Fruit fly (Drosophila melanogaster): Measurements from ENCODE around the gene I-2.

The I-2 gene

DNA sequence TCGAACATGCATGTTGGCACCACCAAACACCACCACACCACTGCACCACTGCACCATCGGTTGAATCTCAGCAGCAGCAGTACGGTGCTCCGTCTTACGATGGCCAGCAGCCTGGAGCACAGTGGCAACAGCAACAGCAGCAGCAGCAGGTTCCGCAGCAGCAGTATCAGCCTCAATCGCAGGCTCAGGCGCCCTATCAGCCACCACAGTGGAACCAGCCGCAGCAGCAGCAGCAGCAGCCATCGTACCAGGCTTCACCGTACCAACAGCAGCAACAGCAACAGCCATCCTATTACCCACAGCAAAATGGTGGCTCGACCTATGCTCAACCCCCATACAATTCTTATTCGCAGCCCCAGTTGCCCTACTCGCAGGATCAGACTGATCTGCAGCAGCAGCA, 4.5 kb downstream of the I-2 start:
- TF ChIP-seq Ets98B (GFP tag; IDR thresholded peaks at IDR 0.05) (no peak), CG9948 (tag; optimal IDR thresholded peaks at IDR 0.05) (no peak), fd96Ca (GFP tag; IDR thresholded peaks at IDR 0.05) (no peak), CG14655 (GFP tag; optimal IDR thresholded peaks at IDR 0.05) (no peak), CG17806 (tag; optimal IDR thresholded peaks at IDR 0.05) (no peak), rn (GFP tag; IDR thresholded peaks at IDR 0.05) (no peak), CG12605 (GFP tag; IDR thresholded peaks at IDR 0.05) (no peak), CG15710 (tag; optimal IDR thresholded peaks at IDR 0.05) (no peak)

DNA sequence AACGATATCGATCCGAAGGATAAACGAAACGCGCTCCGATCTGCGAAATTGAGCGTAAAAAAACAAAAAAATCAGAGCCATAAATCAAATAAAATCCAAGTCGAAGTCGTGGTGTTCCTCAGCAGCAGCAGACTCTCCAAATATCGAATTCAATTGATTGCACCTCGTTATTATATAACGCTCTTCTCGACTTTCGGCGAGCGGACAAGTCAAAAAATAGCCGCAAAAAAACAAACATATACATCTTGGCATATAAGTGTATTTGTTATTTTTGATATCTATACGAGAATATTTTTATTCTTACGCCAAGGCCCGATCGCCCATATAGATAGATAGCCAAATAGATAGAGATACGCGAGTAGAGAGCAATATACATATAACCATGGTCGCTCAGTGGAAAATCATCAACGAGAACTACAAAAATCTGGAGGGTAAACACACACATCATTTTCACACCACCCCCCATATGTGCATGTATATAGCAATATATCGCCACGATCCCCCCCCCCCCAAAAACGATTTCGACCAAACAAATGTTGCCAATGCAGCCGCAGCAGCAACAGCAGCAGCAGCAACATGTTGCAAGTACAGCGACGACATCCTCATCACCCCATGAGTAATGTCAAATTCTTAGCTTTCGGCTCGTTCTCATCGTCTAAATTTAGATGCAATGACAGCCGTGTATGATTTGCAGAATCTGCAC, 6.8 kb downstream of the I-2 start:
- no peak for TF ChIP-seq CG17806 (tag; optimal IDR thresholded peaks at IDR 0.05)

DNA sequence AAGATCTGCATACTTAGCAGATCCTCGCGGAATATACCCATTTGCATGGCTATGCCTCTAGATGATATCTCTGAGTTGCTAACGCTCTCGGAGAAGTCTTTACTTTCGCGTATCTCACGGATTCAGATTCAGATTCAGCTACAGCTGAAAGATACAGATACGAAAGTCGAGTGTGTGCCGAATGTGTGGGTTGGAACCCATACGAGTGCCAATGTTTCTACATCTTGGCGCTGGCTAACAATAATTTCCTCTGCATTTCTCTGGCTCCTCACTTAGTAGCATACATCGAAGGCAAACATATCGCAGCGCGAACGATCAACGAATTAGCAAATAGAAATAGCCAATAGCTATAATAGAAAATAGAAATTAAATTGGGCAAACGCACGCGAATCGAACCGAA, 7.5 kb downstream of the I-2 start:
- TF ChIP-seq CG34367 (tag; optimal IDR thresholded peaks at IDR 0.05) (no peak), CG14655 (GFP tag; optimal IDR thresholded peaks at IDR 0.05) (no peak), CG17806 (tag; optimal IDR thresholded peaks at IDR 0.05) (no peak), Pif1A (GFP tag; optimal IDR thresholded peaks at IDR 0.05) (no peak), Ets98B (GFP tag; IDR thresholded peaks at IDR 0.05) (no peak), CG12605 (GFP tag; IDR thresholded peaks at IDR 0.05) (no peak), CG8159 (tag; optimal IDR thresholded peaks at IDR 0.05) (no peak), D1 (tag; optimal IDR thresholded peaks at IDR 0.05) (no peak), gl (tag; optimal IDR thresholded peaks at IDR 0.05) (no peak), EcR (GFP tag; optimal IDR thresholded peaks at IDR 0.05) (no peak)

DNA sequence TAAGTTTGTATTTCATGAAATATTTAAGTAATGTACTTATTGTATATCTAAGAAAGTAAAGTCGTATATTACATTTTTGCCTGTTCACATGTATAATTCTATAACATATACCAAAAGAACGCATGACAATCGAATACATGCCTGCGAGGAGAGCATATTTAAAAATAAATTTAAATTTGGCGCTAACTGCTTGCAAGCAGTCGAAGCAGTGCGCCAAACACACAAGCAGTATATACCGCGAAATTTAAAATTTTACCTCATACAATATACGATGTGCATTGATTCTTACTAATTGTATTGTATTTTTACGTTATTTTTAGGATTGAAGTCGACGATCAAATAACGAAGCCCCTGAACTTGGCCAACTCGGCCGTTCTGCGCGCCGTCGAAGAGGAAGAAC, 12.4 kb downstream of the I-2 start:
- no peak for TF ChIP-seq CG32121 (GFP tag; IDR thresholded peaks at IDR 0.05)
- no peak for TF ChIP-seq CG15710 (tag; optimal IDR thresholded peaks at IDR 0.05)
- TF ChIP-seq CG34367 (tag; optimal IDR thresholded peaks at IDR 0.05), result no peak
- no peak for TF ChIP-seq CG13204 (GFP tag; optimal IDR thresholded peaks at IDR 0.05)
- TF ChIP-seq CG12605 (GFP tag; IDR thresholded peaks at IDR 0.05), result no peak
- TF ChIP-seq CG8159 (tag; optimal IDR thresholded peaks at IDR 0.05), result no peak
- TF ChIP-seq CG9948 (tag; optimal IDR thresholded peaks at IDR 0.05), result no peak
- no peak for TF ChIP-seq gl (tag; optimal IDR thresholded peaks at IDR 0.05)
- TF ChIP-seq EcR (GFP tag; optimal IDR thresholded peaks at IDR 0.05), result no peak
- no peak for TF ChIP-seq CG17806 (tag; optimal IDR thresholded peaks at IDR 0.05)
- TF ChIP-seq CG14655 (GFP tag; optimal IDR thresholded peaks at IDR 0.05), result no peak
- TF ChIP-seq Ets98B (GFP tag; IDR thresholded peaks at IDR 0.05), result no peak

DNA sequence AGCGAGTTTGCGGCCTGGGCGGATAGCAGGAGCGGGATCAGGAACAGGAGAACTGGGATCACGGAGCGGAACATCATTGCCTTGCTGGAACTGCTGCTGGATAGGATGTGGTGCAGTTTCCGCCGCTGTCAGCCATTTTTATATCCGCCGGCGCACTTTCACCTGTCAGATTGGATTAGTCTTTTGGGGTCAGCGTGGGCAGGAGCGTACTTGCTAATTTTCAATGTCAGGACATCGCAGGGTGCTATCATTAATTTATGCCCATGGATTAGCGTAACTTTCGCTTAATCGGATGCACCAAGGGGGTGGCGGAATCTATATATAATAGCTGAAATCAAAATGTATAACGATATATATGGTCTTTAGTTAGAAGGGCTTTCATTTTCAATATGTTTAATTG, 12.8 kb downstream of the I-2 start, which contains the start of gene Ilp5:
Gene Ilp5 (minus strand): TSS at position 101 of the 400 bp plus-strand sequence.
- TF ChIP-seq EcR (GFP tag; optimal IDR thresholded peaks at IDR 0.05) (no peak), CG4496 (GFP tag; IDR thresholded peaks at IDR 0.05) (no peak), Snoo (tag; optimal IDR thresholded peaks at IDR 0.05) (no peak), Pif1B (GFP tag; optimal IDR thresholded peaks at IDR 0.05) (no peak), CG15710 (tag; optimal IDR thresholded peaks at IDR 0.05) (no peak), Pif1A (GFP tag; optimal IDR thresholded peaks at IDR 0.05) (no peak), gl (tag; optimal IDR thresholded peaks at IDR 0.05) (no peak), CG34367 (tag; optimal IDR thresholded peaks at IDR 0.05) (no peak), CG9948 (tag; optimal IDR thresholded peaks at IDR 0.05) (no peak), D1 (tag; optimal IDR thresholded peaks at IDR 0.05) (no peak), CG8301 (tag; optimal IDR thresholded peaks at IDR 0.05) (no peak)

DNA sequence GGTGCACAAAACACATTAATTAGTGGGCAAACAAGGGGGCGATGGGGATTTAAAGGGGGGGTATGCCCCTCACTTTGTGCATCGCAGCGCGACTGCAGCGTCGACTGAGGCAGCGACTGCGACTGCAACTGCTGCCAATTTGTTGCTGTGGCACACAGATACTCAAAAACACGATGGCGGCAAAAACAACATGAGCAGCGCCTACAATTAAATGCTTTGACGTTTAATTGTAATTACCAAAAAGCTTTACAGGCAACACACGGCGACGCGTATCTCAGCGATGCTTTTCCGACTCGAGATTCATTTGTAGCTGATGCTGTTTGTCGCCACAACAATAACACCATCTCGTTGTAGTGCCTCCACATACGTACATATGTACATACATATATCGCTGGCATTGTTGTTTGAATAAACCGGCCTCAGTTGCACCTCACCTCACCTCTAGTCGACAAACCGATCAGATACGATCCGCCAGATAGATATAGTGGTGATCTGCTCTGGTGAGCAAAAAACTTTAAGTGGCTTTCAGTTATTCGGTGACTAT, 15.4 kb downstream of the I-2 start:
- TF ChIP-seq fd96Ca (GFP tag; IDR thresholded peaks at IDR 0.05), result peak; percentile 79
- TF ChIP-seq Ets98B (GFP tag; IDR thresholded peaks at IDR 0.05), result peak; percentile 63; the same call in 1 of the 2 replicates
- TF ChIP-seq CG32121 (GFP tag; IDR thresholded peaks at IDR 0.05), result peak; percentile 73; the same call in 1 of the 2 replicates
- no peak for TF ChIP-seq CG8159 (tag; optimal IDR thresholded peaks at IDR 0.05)

DNA sequence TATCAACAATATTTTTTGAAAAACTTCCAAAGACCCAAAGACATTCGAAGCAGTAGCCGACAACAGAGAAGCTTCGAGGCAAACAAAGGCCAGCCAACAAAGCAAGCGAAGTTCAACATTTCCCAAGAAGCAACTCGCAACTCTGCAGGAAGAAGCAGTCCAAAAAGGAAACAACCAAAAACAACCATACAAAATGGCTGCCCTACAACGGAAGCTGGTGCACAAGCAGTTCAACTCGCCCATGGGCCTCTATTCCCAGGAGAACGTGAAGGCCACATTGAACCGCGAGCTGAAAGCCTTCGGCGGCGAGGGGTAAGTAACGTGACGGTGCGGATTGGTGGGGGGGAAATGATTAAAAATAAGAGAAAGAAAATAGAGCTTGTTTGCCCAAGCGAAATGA, 16.4 kb downstream of the I-2 start:
- TF ChIP-seq Pif1A (GFP tag; optimal IDR thresholded peaks at IDR 0.05), result no peak
- no peak for TF ChIP-seq CG13204 (GFP tag; optimal IDR thresholded peaks at IDR 0.05)
- TF ChIP-seq gl (tag; optimal IDR thresholded peaks at IDR 0.05), result no peak
- no peak for TF ChIP-seq CG8159 (tag; optimal IDR thresholded peaks at IDR 0.05)
- no peak for TF ChIP-seq CG4496 (GFP tag; IDR thresholded peaks at IDR 0.05)
- no peak for TF ChIP-seq CG32121 (GFP tag; IDR thresholded peaks at IDR 0.05)
- TF ChIP-seq CG17806 (tag; optimal IDR thresholded peaks at IDR 0.05), result no peak
- TF ChIP-seq fd96Ca (GFP tag; IDR thresholded peaks at IDR 0.05), result no peak
- no peak for TF ChIP-seq EcR (GFP tag; optimal IDR thresholded peaks at IDR 0.05)
- no peak for TF ChIP-seq rn (GFP tag; IDR thresholded peaks at IDR 0.05)
